Worm (Caenorhabditis elegans) whole organism, L2 larva: ENCODE results near the gene nas-25.

Source experiments
- lin-13 ChIP-seq: fragments of 150-350 bp; optimal IDR thresholded peaks from 2 replicates; lab custom pipeline; 2014; ENCODE audit warnings: missing biosample characterization, missing genetic modification reagents, missing genetic modification characterization
- lsy-2 ChIP-seq, 2 experiments: fragments of 150-350 bp in 1 of 2; sonication (generic microtip) in 1 of 2; optimal IDR thresholded peaks; 2 replicates each; lab custom pipeline; 2014 to 2017; ENCODE audit warnings: missing biosample characterization in 2 of 2, missing genetic modification characterization in 2 of 2
- mbf-1 ChIP-seq: sonication (generic microtip); optimal IDR thresholded peaks from 2 replicates; lab custom pipeline; 2017; ENCODE audit warnings: missing biosample characterization, missing genetic modification characterization
- mdl-1 ChIP-seq, 2 experiments: fragments of 150-350 bp in 1 of 2; sonication (generic microtip) in 1 of 2; optimal IDR thresholded peaks; 2 replicates each; lab custom pipeline; 2017; ENCODE audit warnings: missing biosample characterization in 2 of 2, missing genetic modification characterization in 2 of 2
- nhr-11 ChIP-seq: fragments of 150-350 bp; optimal IDR thresholded peaks from 2 replicates; lab custom pipeline; 2014; ENCODE audit warnings: missing biosample characterization, missing genetic modification characterization
- unc-39 ChIP-seq: fragments of 150-350 bp; optimal IDR thresholded peaks from 2 replicates; lab custom pipeline; 2014; ENCODE audit warnings: missing biosample characterization, missing genetic modification characterization
- zag-1 ChIP-seq: fragments of 150-350 bp; optimal IDR thresholded peaks from 2 replicates; lab custom pipeline; 2014; ENCODE audit warnings: missing biosample characterization, missing genetic modification characterization
- ztf-11 ChIP-seq: sonication (generic microtip); optimal IDR thresholded peaks from 2 replicates; lab custom pipeline; 2017; ENCODE audit warnings: missing biosample characterization, missing genetic modification characterization

DNA sequence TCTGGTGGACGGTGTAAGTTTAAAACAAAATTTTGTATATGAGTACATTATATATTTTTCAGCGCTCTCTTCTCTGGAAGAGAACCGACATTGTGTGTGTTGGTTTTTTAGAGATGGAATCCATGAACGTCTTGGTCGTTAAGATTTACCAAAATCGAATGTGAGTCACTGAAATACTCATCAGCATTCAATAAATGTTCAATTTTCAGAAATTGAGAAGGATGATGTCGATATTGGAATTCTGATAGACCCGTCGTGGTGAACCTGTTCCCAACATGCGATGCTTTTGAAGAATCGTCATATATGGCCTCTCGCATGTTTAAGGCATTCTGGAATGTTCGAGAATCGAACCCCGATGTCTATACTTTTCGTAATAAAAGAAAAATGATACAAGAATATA lies 37.1 kb upstream of the nas-25 start:
- TF ChIP-seq ztf-11 (tag; lab: Kevin White, UChicago): no peak
- TF ChIP-seq lin-13: no peak
- no peak for TF ChIP-seq nhr-11 (tag; lab: Kevin White, UChicago)
- TF ChIP-seq lsy-2 (tag; optimal IDR thresholded peaks at IDR 0.05; lab: Kevin White, UChicago): no peak
- no peak for TF ChIP-seq mdl-1 (tag; optimal IDR thresholded peaks at IDR 0.05; lab: Kevin White, UChicago)
- TF ChIP-seq unc-39 (tag; lab: Kevin White, UChicago): no peak
- TF ChIP-seq mbf-1 (tag; lab: Kevin White, UChicago): no peak
- no peak for TF ChIP-seq zag-1 (tag; lab: Kevin White, UChicago)
